Worm (Caenorhabditis elegans): ENCODE results near the gene ZK622.4.

The ZK622.4 gene

DNA sequence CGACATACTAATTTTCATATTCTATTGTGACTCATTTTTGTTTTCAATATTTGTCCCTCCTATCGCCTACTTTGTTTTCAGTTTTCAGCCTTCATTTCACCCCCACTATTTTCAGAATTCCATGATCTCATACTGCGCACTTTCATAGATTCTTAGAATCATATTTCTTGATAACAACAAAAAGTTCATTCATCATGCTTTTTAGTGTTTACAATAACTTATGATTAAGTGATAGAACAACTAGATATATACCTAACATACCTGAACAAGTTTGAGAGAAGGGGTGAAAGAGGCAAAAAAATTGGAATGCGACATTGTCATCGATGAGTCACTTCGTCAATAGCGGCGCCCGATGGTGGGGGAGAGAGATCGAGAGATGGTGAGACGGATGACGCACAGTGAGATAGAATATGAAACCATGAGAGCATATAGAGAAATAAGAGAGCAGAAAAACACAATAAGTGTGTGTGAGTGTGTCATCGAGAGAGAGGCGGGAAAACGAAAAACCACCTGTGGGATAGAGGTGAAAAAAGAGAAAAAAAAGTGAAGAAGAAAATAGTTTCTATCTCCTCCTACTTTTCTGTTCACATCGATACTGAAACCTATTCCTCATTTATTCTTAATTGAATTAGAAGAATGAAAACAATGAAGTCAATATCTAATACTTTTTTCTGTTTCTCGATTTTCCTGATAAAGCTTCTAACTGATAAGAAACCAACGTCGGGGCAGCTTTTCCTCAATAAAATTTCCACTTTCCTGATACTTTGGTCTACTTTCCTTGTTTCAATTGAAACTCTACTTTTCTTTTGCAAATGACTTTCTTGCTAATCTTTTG is 44.4 kb downstream of the ZK622.4 start:
- no peak for TF ChIP-seq Y116A8C.19 (tag; optimal IDR thresholded peaks at IDR 0.05; ENCODE audit: borderline replicate concordance)
- TF ChIP-seq mdl-1 (tag; optimal IDR thresholded peaks at IDR 0.05): peak in 1 of 2 experiments; percentile 65
- no peak for TF ChIP-seq nhr-28 (tag; optimal IDR thresholded peaks at IDR 0.05)
- TF ChIP-seq dsc-1 (tag; optimal IDR thresholded peaks at IDR 0.05): peak; percentile 46
- TF ChIP-seq sox-4 (tag; optimal IDR thresholded peaks at IDR 0.05): no peak
- peak; percentile 56 for TF ChIP-seq xbp-1 (tag; optimal IDR thresholded peaks at IDR 0.05)
- peak; percentile 52 for TF ChIP-seq unc-130 (tag; optimal IDR thresholded peaks at IDR 0.05)
- TF ChIP-seq egl-27 (tag; optimal IDR thresholded peaks at IDR 0.05): no peak
- TF ChIP-seq nhr-90 (tag; optimal IDR thresholded peaks at IDR 0.05; ENCODE audit: poor library complexity): peak; percentile 47
- TF ChIP-seq C04F5.9 (tag; optimal IDR thresholded peaks at IDR 0.05): no peak
- peak; percentile 69 for TF ChIP-seq nhr-77 (tag; optimal IDR thresholded peaks at IDR 0.05)
- peak; percentile 87 for TF ChIP-seq nhr-71 (tag; optimal IDR thresholded peaks at IDR 0.05)
- TF ChIP-seq hpl-2 (GFP tag; optimal IDR thresholded peaks at IDR 0.05): no peak
- TF ChIP-seq C16A3.4 (tag; optimal IDR thresholded peaks at IDR 0.05): peak; percentile 27
- TF ChIP-seq snpc-4 (tag; optimal IDR thresholded peaks at IDR 0.05): no peak
- no peak for TF ChIP-seq C34B4.2 (tag; optimal IDR thresholded peaks at IDR 0.05)
- TF ChIP-seq mab-9 (GFP tag; IDR thresholded peaks at IDR 0.05): no peak
- TF ChIP-seq nhr-12 (tag; optimal IDR thresholded peaks at IDR 0.05): no peak
- no peak for TF ChIP-seq ceh-88 (GFP tag; IDR thresholded peaks at IDR 0.05)
- TF ChIP-seq ces-1 (GFP tag; optimal IDR thresholded peaks at IDR 0.05): no peak
- TF ChIP-seq ceh-82 (tag; optimal IDR thresholded peaks at IDR 0.05): peak; percentile 54 to 68 (median 55)
- no peak for TF ChIP-seq zip-4 (GFP tag; optimal IDR thresholded peaks at IDR 0.05)
- TF ChIP-seq lin-39 (tag; optimal IDR thresholded peaks at IDR 0.05): peak; percentile 20
- TF ChIP-seq aha-1 (tag; optimal IDR thresholded peaks at IDR 0.05): no peak
- TF ChIP-seq mep-1 (tag; optimal IDR thresholded peaks at IDR 0.05): peak; percentile 80
- TF ChIP-seq unc-86 (tag; optimal IDR thresholded peaks at IDR 0.05): peak; percentile 59
- TF ChIP-seq nhr-47 (tag; optimal IDR thresholded peaks at IDR 0.05): peak; percentile 77
- no peak for TF ChIP-seq lin-15B (tag; optimal IDR thresholded peaks at IDR 0.05)
- no peak for TF ChIP-seq fkh-4 (tag; optimal IDR thresholded peaks at IDR 0.05; ENCODE audit: borderline replicate concordance)
- TF ChIP-seq fkh-8 (tag; optimal IDR thresholded peaks at IDR 0.05): peak; percentile 81
- TF ChIP-seq unc-30 (tag; optimal IDR thresholded peaks at IDR 0.05): no peak
- TF ChIP-seq nhr-76 (tag; optimal IDR thresholded peaks at IDR 0.05): no peak
- peak; percentile 10 for TF ChIP-seq nhr-237 (tag; optimal IDR thresholded peaks at IDR 0.05)
- peak; percentile 48 for TF ChIP-seq ama-1 (optimal IDR thresholded peaks at IDR 0.05)
- no peak for TF ChIP-seq ets-5 (GFP tag; IDR thresholded peaks at IDR 0.05)
- no peak for TF ChIP-seq ceh-63 (GFP tag; optimal IDR thresholded peaks at IDR 0.05)
- peak; percentile 46 for TF ChIP-seq pax-3 (tag; optimal IDR thresholded peaks at IDR 0.05)
- no peak for TF ChIP-seq alr-1 (tag; optimal IDR thresholded peaks at IDR 0.05; ENCODE audit: borderline replicate concordance)
- TF ChIP-seq ceh-90 (tag; optimal IDR thresholded peaks at IDR 0.05): peak; percentile 2
- peak; percentile 70 for TF ChIP-seq tbx-2 (tag; optimal IDR thresholded peaks at IDR 0.05)
- peak; percentile 72 for TF ChIP-seq elt-2 (tag; optimal IDR thresholded peaks at IDR 0.05)
- no peak for TF ChIP-seq aly-2 (tag; optimal IDR thresholded peaks at IDR 0.05)
- peak; percentile 71 to 77 for TF ChIP-seq lin-35 (GFP tag; optimal IDR thresholded peaks at IDR 0.05)
- TF ChIP-seq ceh-8 (GFP tag; optimal IDR thresholded peaks at IDR 0.05): peak; percentile 18
- 0 out of 2 replicates have a peak, but pooled peaks have one; percentile 14 for TF ChIP-seq isw-1 (GFP tag; IDR thresholded peaks at IDR 0.05)
- TF ChIP-seq jun-1 (tag; optimal IDR thresholded peaks at IDR 0.05): peak; percentile 98
- no peak for TF ChIP-seq hlh-4 (tag; optimal IDR thresholded peaks at IDR 0.05)
- TF ChIP-seq lir-3 (tag; optimal IDR thresholded peaks at IDR 0.05; ENCODE audit: poor library complexity): peak; percentile 56
- TF ChIP-seq vab-15 (tag; optimal IDR thresholded peaks at IDR 0.05): no peak
- TF ChIP-seq fkh-10 (GFP tag; optimal IDR thresholded peaks at IDR 0.05): no peak
- TF ChIP-seq efl-1 (optimal IDR thresholded peaks at IDR 0.05): peak; percentile 64 to 76
- peak; percentile 57 to 84 for TF ChIP-seq efl-1 (GFP tag; optimal IDR thresholded peaks at IDR 0.05 in 1 of 2)

All from whole organism, L1 larva.